Worm (Caenorhabditis elegans): Measurements from ENCODE around the gene srbc-21.
"Not testable (repeated sequence)": the region's sequence is repeated elsewhere in the genome, so short reads cannot be mapped to it uniquely, and the experiment has no call there.

Gene srbc-21

DNA sequence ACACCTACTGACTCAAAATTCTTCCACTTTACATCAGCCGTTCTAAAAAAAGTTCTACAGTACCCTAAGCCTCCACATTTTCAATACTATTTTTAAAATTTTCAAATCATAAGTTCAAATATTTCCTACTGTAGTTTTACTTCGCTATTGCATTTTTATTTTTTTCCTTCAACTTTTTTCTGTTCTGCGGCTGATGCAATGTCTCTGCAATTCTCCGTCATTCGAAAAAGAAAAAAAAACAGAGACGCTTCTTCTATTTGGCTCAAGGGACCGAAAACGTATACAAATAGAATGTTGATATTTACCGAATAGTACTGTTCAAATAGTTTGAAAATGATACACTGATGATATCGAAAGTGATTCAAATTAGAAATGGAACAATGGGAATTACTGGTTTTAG, 17.0 kb upstream of the srbc-21 start:
- TF ChIP-seq C38D4.7 (GFP tag; optimal IDR thresholded peaks at IDR 0.05), result no peak
- TF ChIP-seq unc-86 (tag; optimal IDR thresholded peaks at IDR 0.05), result no peak
- no peak for TF ChIP-seq che-1 (tag; optimal IDR thresholded peaks at IDR 0.05)
- TF ChIP-seq pros-1 (tag; optimal IDR thresholded peaks at IDR 0.05), result no peak
- TF ChIP-seq pax-1 (tag; optimal IDR thresholded peaks at IDR 0.05), result no peak
- no peak for TF ChIP-seq fax-1 (tag; optimal IDR thresholded peaks at IDR 0.05)
- TF ChIP-seq ama-1 (optimal IDR thresholded peaks at IDR 0.05), result no peak
- TF ChIP-seq nhr-232 (tag; optimal IDR thresholded peaks at IDR 0.05), result no peak
- no peak for TF ChIP-seq fkh-6 (tag; optimal IDR thresholded peaks at IDR 0.05)

DNA sequence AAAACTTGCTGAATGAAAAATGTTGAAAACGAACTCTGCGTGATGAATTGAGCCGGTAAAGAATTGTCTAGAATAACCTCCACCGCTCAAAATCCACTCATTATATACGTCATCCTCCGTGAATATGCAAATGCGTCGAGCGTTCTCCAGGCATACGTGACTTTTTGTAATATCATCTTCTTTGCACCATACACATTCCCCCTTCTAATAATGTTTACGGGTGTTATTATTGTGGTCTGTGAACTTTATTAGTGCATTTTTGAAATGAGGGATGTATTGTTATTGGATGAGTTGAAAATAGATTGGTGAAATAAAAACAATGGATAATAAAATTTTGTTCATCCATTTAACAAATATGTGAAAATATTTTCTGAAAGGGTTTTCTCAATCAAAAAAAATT, 15.4 kb upstream of the srbc-21 start, which contains the start of gene F22F7.7:
F22F7.7 (minus strand) TSS at position 125 of the 400 bp plus-strand sequence.
- TF ChIP-seq Y22D7AL.16 (tag; optimal IDR thresholded peaks at IDR 0.05) (no peak), lim-6 (tag; optimal IDR thresholded peaks at IDR 0.05) (no peak), madf-2 (tag; optimal IDR thresholded peaks at IDR 0.05) (no peak), ceh-34 (tag; optimal IDR thresholded peaks at IDR 0.05) (no peak), ref-2 (tag; optimal IDR thresholded peaks at IDR 0.05) (no peak), fax-1 (tag; optimal IDR thresholded peaks at IDR 0.05) (no peak), unc-42 (tag; optimal IDR thresholded peaks at IDR 0.05) (no peak), ceh-6 (GFP tag; optimal IDR thresholded peaks at IDR 0.05) (no peak), ceh-2 (tag; optimal IDR thresholded peaks at IDR 0.05) (no peak), fkh-10 (GFP tag; optimal IDR thresholded peaks at IDR 0.05) (no peak), ahr-1 (tag; optimal IDR thresholded peaks at IDR 0.05) (no peak), unc-86 (tag; optimal IDR thresholded peaks at IDR 0.05) (no peak), hlh-6 (tag; optimal IDR thresholded peaks at IDR 0.05) (no peak), ets-4 (tag; optimal IDR thresholded peaks at IDR 0.05) (no peak), ceh-14 (tag; optimal IDR thresholded peaks at IDR 0.05) (no peak), tbx-7 (tag; optimal IDR thresholded peaks at IDR 0.05) (no peak)

DNA sequence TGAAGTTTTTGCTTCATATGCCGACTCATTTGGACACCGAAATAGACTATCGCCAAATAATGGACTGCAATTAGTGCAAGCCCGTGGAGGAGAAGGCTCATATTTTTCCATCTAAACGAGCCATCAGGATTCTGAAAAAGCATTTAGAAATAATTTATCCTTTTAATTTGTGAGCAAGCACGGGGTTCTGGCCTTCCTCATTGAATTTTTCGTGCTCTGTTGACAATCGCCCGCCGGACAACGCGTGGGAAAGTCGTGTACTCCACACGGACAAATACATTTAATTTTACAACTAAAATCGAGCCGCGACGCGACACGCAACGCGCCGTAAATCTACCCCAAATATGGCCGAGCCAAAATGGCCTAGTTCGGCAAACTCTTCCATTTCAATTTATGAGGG, 10.9 kb upstream of the srbc-21 start, which contains the start of gene F22F7.12:
F22F7.12 (minus strand) TSS at position 101 of the 400 bp plus-strand sequence.
- TF ChIP-seq gmeb-2, ceh-48, syd-9 (tag; optimal IDR thresholded peaks at IDR 0.05): not testable (repeated sequence)

DNA sequence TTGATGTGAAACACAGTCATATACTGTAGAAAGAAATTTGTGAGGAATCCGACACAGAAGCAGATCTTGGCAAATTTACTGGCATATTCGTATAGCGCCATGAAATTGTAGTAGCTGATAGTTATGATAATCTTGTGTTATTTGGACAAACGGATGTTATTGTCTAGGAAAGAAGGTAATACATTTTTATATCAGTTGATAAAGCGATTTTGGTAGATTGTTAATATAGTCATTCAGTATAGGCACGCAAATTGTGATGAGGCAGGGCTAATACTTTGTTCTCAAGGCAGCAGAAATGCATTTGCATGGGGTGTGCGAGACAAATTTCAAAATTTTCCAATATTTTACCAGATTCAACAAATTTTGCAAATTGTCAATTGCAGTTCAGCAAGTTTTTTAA, 9.3 kb upstream of the srbc-21 start, which contains the start of gene str-52:
str-52 (minus strand) TSS at position 101 of the 400 bp plus-strand sequence.
- TF ChIP-seq K09A11.1 (tag; optimal IDR thresholded peaks at IDR 0.05; ENCODE audit: insufficient read depth) (no peak), sox-4 (tag; optimal IDR thresholded peaks at IDR 0.05) (no peak), eyg-1 (tag; optimal IDR thresholded peaks at IDR 0.05) (no peak), tbx-2 (tag; optimal IDR thresholded peaks at IDR 0.05) (no peak), ref-2 (tag; optimal IDR thresholded peaks at IDR 0.05) (no peak), npax-4 (tag; optimal IDR thresholded peaks at IDR 0.05) (no peak), hlh-8 (tag; optimal IDR thresholded peaks at IDR 0.05) (no peak), ceh-22 (tag; optimal IDR thresholded peaks at IDR 0.05) (no peak)

DNA sequence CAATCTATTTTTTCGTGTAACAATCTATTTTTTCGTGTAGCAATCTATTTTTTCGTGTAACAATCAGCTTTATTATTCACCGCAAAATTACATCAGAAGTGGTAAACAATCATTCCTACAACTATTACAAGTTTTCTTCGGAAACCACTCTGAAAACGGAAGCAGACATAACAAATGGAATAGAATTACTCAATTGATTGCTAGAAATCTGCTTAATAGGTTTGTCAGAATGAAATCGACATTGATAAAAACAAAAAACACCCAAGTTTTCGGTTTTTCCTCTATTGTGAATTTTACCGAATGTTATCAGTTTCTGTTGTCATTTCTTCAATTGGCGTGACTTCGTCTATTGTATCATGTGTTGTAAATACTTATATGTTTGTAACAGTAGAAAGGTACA, 8.5 kb upstream of the srbc-21 start, which contains the start of gene srbc-20:
srbc-20 (plus strand) TSS at position 301 of the 400 bp plus-strand sequence.
- no peak for TF ChIP-seq hlh-6 (tag; optimal IDR thresholded peaks at IDR 0.05)
- TF ChIP-seq ceh-19 (GFP tag; optimal IDR thresholded peaks at IDR 0.05), result no peak
- TF ChIP-seq tbx-7 (tag; optimal IDR thresholded peaks at IDR 0.05), result no peak
- no peak for TF ChIP-seq zip-5 (tag; optimal IDR thresholded peaks at IDR 0.05)
- TF ChIP-seq pax-1 (tag; optimal IDR thresholded peaks at IDR 0.05), result no peak
- TF ChIP-seq ceh-30 (tag; optimal IDR thresholded peaks at IDR 0.05), result no peak
- no peak for TF ChIP-seq elt-2 (tag; optimal IDR thresholded peaks at IDR 0.05)
- no peak for TF ChIP-seq ztf-16 (tag; optimal IDR thresholded peaks at IDR 0.05)
- no peak for TF ChIP-seq nhr-232 (tag; optimal IDR thresholded peaks at IDR 0.05)
- TF ChIP-seq sox-4 (tag; optimal IDR thresholded peaks at IDR 0.05), result no peak
- no peak for TF ChIP-seq eyg-1 (tag; optimal IDR thresholded peaks at IDR 0.05)
- no peak for TF ChIP-seq pag-3 (tag; optimal IDR thresholded peaks at IDR 0.05; ENCODE audit: borderline replicate concordance)
- TF ChIP-seq ceh-45 (GFP tag; IDR thresholded peaks at IDR 0.05), result no peak
- TF ChIP-seq T23F11.4 (GFP tag; optimal IDR thresholded peaks at IDR 0.05), result no peak
- no peak for TF ChIP-seq ceh-2 (tag; optimal IDR thresholded peaks at IDR 0.05)
- no peak for TF ChIP-seq syd-9 (tag; optimal IDR thresholded peaks at IDR 0.05)
- no peak for TF ChIP-seq hlh-8 (tag; optimal IDR thresholded peaks at IDR 0.05)
- no peak for TF ChIP-seq ceh-34 (tag; optimal IDR thresholded peaks at IDR 0.05)
- TF ChIP-seq nhr-11 (tag; optimal IDR thresholded peaks at IDR 0.05), result no peak
- TF ChIP-seq lin-11 (tag; optimal IDR thresholded peaks at IDR 0.05), result no peak
